Worm (Caenorhabditis elegans) whole organism, early embryonic: ENCODE data around the gene Y51B9A.7.

ENCODE experiments used
- aly-1 ChIP-seq: sonication (generic microtip); optimal IDR thresholded peaks from 2 replicates; lab custom pipeline; 2016; ENCODE audit warnings: missing genetic modification characterization, missing compliant biosample characterization
- ama-1 ChIP-seq: fragments of 150-350 bp; optimal IDR thresholded peaks from 2 replicates; lab custom pipeline; 2014
- ceh-13 ChIP-seq: fragments of 200-800 bp; sonication (Bioruptor generic); optimal IDR thresholded peaks from 2 replicates; lab custom pipeline; 2018; ENCODE audit warnings: mild to moderate bottlenecking, missing genetic modification characterization, missing compliant biosample characterization
- ceh-36 ChIP-seq: sonication (generic microtip); optimal IDR thresholded peaks from 2 replicates; lab custom pipeline; 2016; ENCODE audit warnings: missing genetic modification characterization, inconsistent platforms, missing compliant biosample characterization
- flt-1 ChIP-seq: fragments of 200-800 bp; sonication (Bioruptor generic); IDR thresholded peaks from 2 replicates; pipeline ENCODE4 v1.3.6; 2022; ENCODE audit warnings: missing genetic modification characterization, missing compliant biosample characterization
- hmbx-1 ChIP-seq: sonication (generic microtip); optimal IDR thresholded peaks from 2 replicates; lab custom pipeline; 2016; ENCODE audit warnings: mild to moderate bottlenecking, missing genetic modification characterization, missing compliant biosample characterization
- hnd-1 ChIP-seq: sonication (generic microtip); optimal IDR thresholded peaks from 2 replicates; lab custom pipeline; 2016; ENCODE audit warnings: missing genetic modification characterization, missing compliant biosample characterization
- sea-1 ChIP-seq: fragments of 200-800 bp; sonication (Bioruptor generic); conservative IDR thresholded peaks from 2 replicates; pipeline ENCODE4 v1.3.6; 2022; ENCODE audit warnings: missing genetic modification characterization, missing compliant biosample characterization
- tbx-11 ChIP-seq: fragments of 200-800 bp; sonication (Bioruptor generic); IDR thresholded peaks from 2 replicates; pipeline ENCODE4 v1.3.6; 2022; ENCODE audit warnings: missing genetic modification characterization, missing compliant biosample characterization

DNA sequence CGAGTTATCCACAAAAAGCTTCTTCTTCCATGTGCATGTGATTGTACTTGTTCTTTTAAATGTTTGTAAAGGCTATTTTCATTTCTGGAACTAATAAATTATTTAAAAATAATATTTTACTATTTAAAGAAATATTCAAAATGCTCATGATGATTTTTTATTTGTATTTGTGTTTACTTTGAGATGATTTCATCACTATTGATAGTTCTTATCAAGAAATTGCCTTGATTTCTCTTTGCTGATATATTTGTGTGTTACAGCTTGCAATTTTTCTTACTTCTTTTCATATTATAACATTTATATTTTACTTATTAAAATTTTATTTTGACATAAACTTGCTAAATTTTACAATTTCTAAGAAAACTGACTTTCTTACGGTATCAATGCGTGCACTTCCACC lies 21.7 kb upstream of the Y51B9A.7 start:
- TF ChIP-seq ceh-13 (GFP tag; lab: Kevin White, UChicago) (no peak), aly-1 (tag; lab: Kevin White, UChicago) (no peak), flt-1 (GFP tag; lab: Robert Waterston, UW) (no peak), hnd-1 (tag; lab: Kevin White, UChicago) (no peak), ama-1 (lab: Kevin White, UChicago) (no peak), ceh-36 (tag; lab: Kevin White, UChicago) (no peak), hmbx-1 (tag; lab: Kevin White, UChicago) (no peak), sea-1 (no peak), tbx-11 (no peak)
